Fruit fly (Drosophila melanogaster): ENCODE measurements around the gene Diedel3.

The Diedel3 gene

DNA sequence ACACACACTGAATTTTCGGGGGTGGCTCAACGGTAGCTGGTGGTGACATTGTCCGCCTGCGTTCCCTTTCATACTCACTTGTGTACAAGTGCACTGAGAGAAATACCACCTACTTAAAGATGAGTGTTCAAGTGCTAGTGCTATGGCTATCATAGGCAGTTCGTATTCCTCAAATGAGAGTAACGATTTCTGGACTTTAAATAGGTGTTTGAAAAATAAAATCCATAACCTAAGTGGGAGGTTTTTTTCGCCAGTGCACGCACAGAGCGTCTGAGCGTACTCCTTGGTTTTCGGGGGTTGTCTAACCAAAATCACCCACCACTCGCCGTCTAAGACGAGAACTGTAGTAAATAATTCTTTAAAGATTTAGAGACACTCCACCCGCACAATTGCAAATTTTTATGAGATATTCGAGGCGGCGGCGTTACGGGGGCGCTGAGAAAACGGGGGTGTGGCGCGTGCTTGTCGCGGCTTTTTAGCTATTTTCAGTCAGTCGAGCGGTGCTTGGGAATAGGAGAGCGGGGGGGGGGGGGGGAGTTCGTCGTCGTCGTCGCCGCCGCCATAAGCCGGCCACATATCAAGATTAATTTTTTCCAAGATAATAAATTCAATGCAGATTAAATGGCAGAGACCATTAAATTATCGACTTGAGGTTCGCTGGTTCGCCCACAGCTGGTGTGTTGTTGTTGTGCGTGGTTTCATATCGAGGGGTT lies 32.0 kb upstream of the Diedel3 start (continued):
- peak; percentile 94 for TF ChIP-seq ci (GFP tag; IDR thresholded peaks at IDR 0.05)
- TF ChIP-seq CG18619 (GFP tag; optimal IDR thresholded peaks at IDR 0.05): peak; percentile 76
- TF ChIP-seq CG14965 (GFP tag; optimal IDR thresholded peaks at IDR 0.05; ENCODE audit: borderline replicate concordance): no peak
- peak; percentile 64 for TF ChIP-seq E2f2 (GFP tag; IDR thresholded peaks at IDR 0.05)
- no peak for TF ChIP-seq pita (GFP tag; optimal IDR thresholded peaks at IDR 0.05)
- TF ChIP-seq CG13894 (tag; optimal IDR thresholded peaks at IDR 0.05): peak; percentile 64
- TF ChIP-seq CG8359 (GFP tag; optimal IDR thresholded peaks at IDR 0.05; ENCODE audit: borderline replicate concordance): peak; percentile 72
- TF ChIP-seq CG5245 (GFP tag; optimal IDR thresholded peaks at IDR 0.05): peak; percentile 51
- peak; percentile 58 for TF ChIP-seq Nf-YB (GFP tag; optimal IDR thresholded peaks at IDR 0.05)
- TF ChIP-seq CG1647 (GFP tag; optimal IDR thresholded peaks at IDR 0.05): peak; percentile 57
- TF ChIP-seq CG10979 (tag; optimal IDR thresholded peaks at IDR 0.05): peak; percentile 89
- TF ChIP-seq Gug (GFP tag; IDR thresholded peaks at IDR 0.05): peak; percentile 81
- TF ChIP-seq bcd (GFP tag; optimal IDR thresholded peaks at IDR 0.05): peak; percentile 82
- no peak for TF ChIP-seq rib (GFP tag; IDR thresholded peaks at IDR 0.05)
- peak; percentile 64 for TF ChIP-seq Asciz (GFP tag; optimal IDR thresholded peaks at IDR 0.05)
- no peak for TF ChIP-seq hbn (GFP tag; IDR thresholded peaks at IDR 0.05; ENCODE audit: partially characterized antibody)
- peak; percentile 90 for TF ChIP-seq vvl (GFP tag; IDR thresholded peaks at IDR 0.05)
- no peak for TF ChIP-seq Dref (GFP tag; IDR thresholded peaks at IDR 0.05)
- TF ChIP-seq CG3407 (GFP tag; optimal IDR thresholded peaks at IDR 0.05): peak; percentile 70
- TF ChIP-seq MBD-R2 (GFP tag; IDR thresholded peaks at IDR 0.05): peak; percentile 42; the same call in 1 of the 2 replicates
- TF ChIP-seq Ets97D (GFP tag; optimal IDR thresholded peaks at IDR 0.05): peak; percentile 27
- TF ChIP-seq oc (tag; optimal IDR thresholded peaks at IDR 0.05): peak; percentile 61
- TF ChIP-seq CG1529 (GFP tag; optimal IDR thresholded peaks at IDR 0.05): peak; percentile 79
- peak; percentile 63 for TF ChIP-seq twi (tag; optimal IDR thresholded peaks at IDR 0.05)
- TF ChIP-seq CG32772 (GFP tag; IDR thresholded peaks at IDR 0.05): peak; percentile 82
- peak; percentile 76; the same call in 1 of the 3 replicates for TF ChIP-seq gce (GFP tag; IDR thresholded peaks at IDR 0.05)
- peak; percentile 80 for TF ChIP-seq nmo (GFP tag; optimal IDR thresholded peaks at IDR 0.05)
- peak; percentile 3 for TF ChIP-seq luna (GFP tag; optimal IDR thresholded peaks at IDR 0.05)
- TF ChIP-seq Atf-2 (GFP tag; optimal IDR thresholded peaks at IDR 0.05): peak; percentile 74
- TF ChIP-seq Deaf1 (tag; optimal IDR thresholded peaks at IDR 0.05): peak; percentile 54
- peak; percentile 8 for TF ChIP-seq exex (tag; optimal IDR thresholded peaks at IDR 0.05)
- TF ChIP-seq Stat92E (GFP tag; optimal IDR thresholded peaks at IDR 0.05): no peak
- TF ChIP-seq her (GFP tag; optimal IDR thresholded peaks at IDR 0.05): peak; percentile 83
- TF ChIP-seq Abd-B (GFP tag; optimal IDR thresholded peaks at IDR 0.05): peak; percentile 68
- peak; percentile 80 for TF ChIP-seq Rfx (GFP tag; IDR thresholded peaks at IDR 0.05)
- TF ChIP-seq CG3995 (GFP tag; optimal IDR thresholded peaks at IDR 0.05): no peak
- peak; percentile 30 for TF ChIP-seq vfl (GFP tag; optimal IDR thresholded peaks at IDR 0.05)
- peak; percentile 78 for TF ChIP-seq CG17385 (GFP tag; optimal IDR thresholded peaks at IDR 0.05)
- TF ChIP-seq sens (GFP tag): peak; percentile 97
- peak; percentile 64 for TF ChIP-seq salm (tag; optimal IDR thresholded peaks at IDR 0.05)
- peak; percentile 76 for TF ChIP-seq shn (GFP tag; optimal IDR thresholded peaks at IDR 0.05)
- TF ChIP-seq CG6689 (GFP tag; IDR thresholded peaks at IDR 0.05): peak; percentile 76
- peak; percentile 86 for TF ChIP-seq Antp (GFP tag; optimal IDR thresholded peaks at IDR 0.05)
- peak; percentile 82 for TF ChIP-seq CG2120 (GFP tag; optimal IDR thresholded peaks at IDR 0.05)
- TF ChIP-seq CG5953 (GFP tag; IDR thresholded peaks at IDR 0.05): peak; percentile 75
- no peak for TF ChIP-seq bbx (GFP tag; IDR thresholded peaks at IDR 0.05; ENCODE audit: partially characterized antibody)
- no peak for TF ChIP-seq Elba2 (GFP tag; optimal IDR thresholded peaks at IDR 0.05)
- TF ChIP-seq CG10209 (GFP tag; optimal IDR thresholded peaks at IDR 0.05): peak; percentile 79
- peak; percentile 23 for TF ChIP-seq Sry-β (GFP tag; optimal IDR thresholded peaks at IDR 0.05)
- TF ChIP-seq ken (GFP tag; IDR thresholded peaks at IDR 0.05): peak; percentile 81
